Fruit fly (Drosophila melanogaster): Measurements from ENCODE around the gene tzn.

Gene tzn

DNA sequence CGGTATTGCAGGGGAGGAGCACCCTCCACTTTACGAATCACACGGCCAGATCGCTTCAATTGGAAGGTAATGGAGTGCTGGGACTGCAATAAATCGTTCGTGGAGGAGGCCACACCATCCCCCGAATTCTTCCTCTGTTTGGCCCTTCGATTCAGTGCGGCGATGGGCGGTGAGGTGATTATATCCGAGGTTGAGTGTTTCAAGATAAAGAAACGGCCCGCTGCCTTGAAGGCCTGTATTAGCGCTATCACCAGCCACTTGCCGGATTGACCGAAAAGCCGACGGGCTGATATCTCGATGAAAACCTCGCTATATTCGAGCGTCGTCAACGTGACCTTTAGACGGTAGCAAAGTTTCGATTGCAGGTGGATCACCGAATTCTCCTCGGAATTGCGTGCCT lies 20.9 kb upstream of the tzn start:
- TF ChIP-seq CG11617 (GFP tag; optimal IDR thresholded peaks at IDR 0.05) (no peak), ovo (GFP tag; optimal IDR thresholded peaks at IDR 0.05) (no peak)

DNA sequence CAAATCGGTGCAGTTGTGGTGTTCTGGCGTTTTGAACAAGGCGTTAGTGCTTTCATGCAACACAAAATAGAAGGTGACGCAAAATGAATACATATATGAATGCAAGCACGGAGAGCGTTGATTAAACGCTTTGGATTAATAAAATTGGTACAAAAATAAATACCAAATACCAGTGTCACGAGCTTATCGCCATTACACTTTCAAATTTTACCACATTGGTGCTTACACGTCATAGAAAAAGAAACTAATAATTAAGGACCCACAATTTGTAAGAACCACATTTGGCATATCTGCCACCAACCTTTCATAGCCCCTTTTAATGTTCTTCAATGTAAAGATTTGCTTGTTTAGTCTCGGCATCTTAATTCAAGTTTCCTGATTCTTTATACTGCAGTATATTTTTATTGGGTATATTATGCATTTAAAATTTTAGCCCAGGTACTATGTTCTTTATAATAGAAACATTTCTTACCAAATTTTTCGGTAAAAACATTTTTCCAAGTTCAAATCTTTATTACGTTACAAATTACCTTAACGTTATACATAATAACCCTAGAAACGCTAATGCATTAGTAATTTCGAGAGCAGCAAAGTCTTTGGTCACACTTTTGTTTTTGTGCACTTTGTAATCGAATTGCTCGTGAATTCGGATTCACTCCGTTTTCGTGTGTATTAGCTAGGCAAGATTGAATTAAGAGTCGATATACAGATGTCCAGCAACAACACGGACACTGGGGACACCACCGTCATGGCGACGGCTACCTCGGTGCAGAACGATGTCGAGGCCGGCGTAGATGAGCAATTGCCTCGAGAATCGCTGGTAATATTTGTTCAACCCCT lies 20.0 kb upstream of the tzn start, which contains the start of the genes Pex16 and Pex14:
Gene Pex16 (minus strand): TSS at position 41 of the 840 bp plus-strand sequence.
Gene Pex14 (plus strand): TSS at position 576 of the 840 bp plus-strand sequence.
- TF ChIP-seq CG33017 (tag; optimal IDR thresholded peaks at IDR 0.05) = peak; percentile 41
- no peak for TF ChIP-seq tj (GFP tag; optimal IDR thresholded peaks at IDR 0.05)
- no peak for TF ChIP-seq CG12768 (GFP tag; optimal IDR thresholded peaks at IDR 0.05)
- TF ChIP-seq CG7101 (tag; optimal IDR thresholded peaks at IDR 0.05) = peak; percentile 44
- peak; percentile 74 for TF ChIP-seq Hr96 (GFP tag; optimal IDR thresholded peaks at IDR 0.05)
- no peak for TF ChIP-seq ovo (GFP tag; optimal IDR thresholded peaks at IDR 0.05)
- TF ChIP-seq CG5204 (GFP tag; optimal IDR thresholded peaks at IDR 0.05) = no peak
- no peak for TF ChIP-seq cic (GFP tag; optimal IDR thresholded peaks at IDR 0.05)
- TF ChIP-seq toe (GFP tag; optimal IDR thresholded peaks at IDR 0.05) = peak; percentile 77
- TF ChIP-seq Crg-1 (GFP tag; optimal IDR thresholded peaks at IDR 0.05) = no peak
- TF ChIP-seq Mnt (GFP tag; optimal IDR thresholded peaks at IDR 0.05) = peak; percentile 39
- TF ChIP-seq CG1620 (GFP tag; optimal IDR thresholded peaks at IDR 0.05) = peak; percentile 63
- no peak for TF ChIP-seq kay (GFP tag; ENCODE audit: borderline replicate concordance)
- TF ChIP-seq CG11617 (GFP tag; optimal IDR thresholded peaks at IDR 0.05) = peak; percentile 40
- peak; percentile 40 for TF ChIP-seq pad (GFP tag; optimal IDR thresholded peaks at IDR 0.05)
- TF ChIP-seq CG14711 (tag; optimal IDR thresholded peaks at IDR 0.05) = peak; percentile 47
- TF ChIP-seq CG7045 (GFP tag; optimal IDR thresholded peaks at IDR 0.05) = peak; percentile 61
- TF ChIP-seq cnc (optimal IDR thresholded peaks at IDR 0.05) = no peak
- no peak for TF ChIP-seq bab1 (GFP tag; optimal IDR thresholded peaks at IDR 0.05)
- no peak for TF ChIP-seq Clk (GFP tag; optimal IDR thresholded peaks at IDR 0.05)

dm6 chr3L:20784394-20784793 lies 14.1 kb upstream of the tzn start:
- TF ChIP-seq CG7101 (tag; optimal IDR thresholded peaks at IDR 0.05) (no peak), ovo (GFP tag; optimal IDR thresholded peaks at IDR 0.05) (no peak), Clk (GFP tag; optimal IDR thresholded peaks at IDR 0.05) (no peak), tj (GFP tag; optimal IDR thresholded peaks at IDR 0.05) (no peak), CG7045 (GFP tag; optimal IDR thresholded peaks at IDR 0.05) (no peak), cic (GFP tag; optimal IDR thresholded peaks at IDR 0.05) (no peak), Hr96 (GFP tag; optimal IDR thresholded peaks at IDR 0.05) (no peak), bab1 (GFP tag; optimal IDR thresholded peaks at IDR 0.05) (no peak), CG1620 (GFP tag; optimal IDR thresholded peaks at IDR 0.05) (no peak), cnc (optimal IDR thresholded peaks at IDR 0.05) (no peak), Mnt (GFP tag; optimal IDR thresholded peaks at IDR 0.05) (no peak), CG14711 (tag; optimal IDR thresholded peaks at IDR 0.05) (no peak)

dm6 chr3L:20784812-20785671 lies 13.4 kb upstream of the tzn start:
- peak; percentile 5 for TF ChIP-seq CG12768 (GFP tag; optimal IDR thresholded peaks at IDR 0.05)
- TF ChIP-seq cnc (optimal IDR thresholded peaks at IDR 0.05) = no peak
- TF ChIP-seq pad (GFP tag; optimal IDR thresholded peaks at IDR 0.05) = peak; percentile 68
- peak; percentile 39 for TF ChIP-seq CG33017 (tag; optimal IDR thresholded peaks at IDR 0.05)
- no peak for TF ChIP-seq kay (GFP tag; ENCODE audit: borderline replicate concordance)
- TF ChIP-seq CG5204 (GFP tag; optimal IDR thresholded peaks at IDR 0.05) = no peak
- TF ChIP-seq Hr96 (GFP tag; optimal IDR thresholded peaks at IDR 0.05) = peak; percentile 60
- TF ChIP-seq CG7045 (GFP tag; optimal IDR thresholded peaks at IDR 0.05) = peak; percentile 4
- no peak for TF ChIP-seq CG14711 (tag; optimal IDR thresholded peaks at IDR 0.05)
- peak; percentile 58 for TF ChIP-seq Mnt (GFP tag; optimal IDR thresholded peaks at IDR 0.05)
- peak; percentile 49 for TF ChIP-seq bab1 (GFP tag; optimal IDR thresholded peaks at IDR 0.05)
- TF ChIP-seq CG7101 (tag; optimal IDR thresholded peaks at IDR 0.05) = peak; percentile 47
- peak; percentile 54 for TF ChIP-seq CG11617 (GFP tag; optimal IDR thresholded peaks at IDR 0.05)
- no peak for TF ChIP-seq Clk (GFP tag; optimal IDR thresholded peaks at IDR 0.05)
- TF ChIP-seq toe (GFP tag; optimal IDR thresholded peaks at IDR 0.05) = peak; percentile 73
- peak; percentile 62 for TF ChIP-seq cic (GFP tag; optimal IDR thresholded peaks at IDR 0.05)
- peak; percentile 31 for TF ChIP-seq Crg-1 (GFP tag; optimal IDR thresholded peaks at IDR 0.05)
- peak; percentile 93 for TF ChIP-seq ovo (GFP tag; optimal IDR thresholded peaks at IDR 0.05)
- peak; percentile 47 for TF ChIP-seq tj (GFP tag; optimal IDR thresholded peaks at IDR 0.05)
- peak; percentile 15 for TF ChIP-seq CG1620 (GFP tag; optimal IDR thresholded peaks at IDR 0.05)

dm6 chr3L:20785742-20786427 lies 12.6 kb upstream of the tzn start, which contains the start of gene Pcif1:
Gene Pcif1 (minus strand): TSS chr3L:20786197.
- TF ChIP-seq toe (GFP tag; optimal IDR thresholded peaks at IDR 0.05) (peak; percentile 17), CG12768 (GFP tag; optimal IDR thresholded peaks at IDR 0.05) (no peak), CG1620 (GFP tag; optimal IDR thresholded peaks at IDR 0.05) (peak; percentile 11), bab1 (GFP tag; optimal IDR thresholded peaks at IDR 0.05) (peak; percentile 53), Crg-1 (GFP tag; optimal IDR thresholded peaks at IDR 0.05) (peak; percentile 42), CG7101 (tag; optimal IDR thresholded peaks at IDR 0.05) (peak; percentile 34), ovo (GFP tag; optimal IDR thresholded peaks at IDR 0.05) (no peak), CG5204 (GFP tag; optimal IDR thresholded peaks at IDR 0.05) (no peak)
